Worm (Caenorhabditis elegans) whole organism, L4 larva: ENCODE measurements around the gene Y25C1A.8.

Experiments
- ceh-82 ChIP-seq: sonication (generic microtip); optimal IDR thresholded peaks from 2 replicates; lab custom pipeline; 2017; ENCODE audit warnings: missing biosample characterization, missing genetic modification characterization
- nhr-41 ChIP-seq: fragments of 200-800 bp; sonication (Bioruptor generic); IDR thresholded peaks from 2 replicates; pipeline ENCODE4 v1.3.6; 2022; ENCODE audit warnings: missing genetic modification reagents, missing genetic modification characterization, missing compliant biosample characterization

ce11 chrII:3105765-3106164 is 29.0 kb upstream of the Y25C1A.8 start, which contains the start of gene clec-122:
- TF ChIP-seq nhr-41: no peak
- TF ChIP-seq ceh-82 (tag; lab: Kevin White, UChicago): no peak
